Fruit fly (Drosophila melanogaster) whole organism, larva: ENCODE measurements around the gene CG10943.
A peak's percentile ranks its signal among the peaks of the same experiment; 100 is the strongest.

Experiments used
- noc ChIP-seq: fragments of 200-800 bp; sonication (Bioruptor generic); optimal IDR thresholded peaks from 3 replicates; lab custom pipeline; 2019; ENCODE audit warnings: missing biosample characterization, mild to moderate bottlenecking, missing genetic modification characterization, moderate library complexity

Gene CG10943

dm6 chr3L:12842532-12842931, 20.2 kb downstream of the CG10943 start:
- no peak for TF ChIP-seq noc

dm6 chr3L:12841459-12841858, 21.3 kb downstream of the CG10943 start:
- TF ChIP-seq noc, result no peak

dm6 chr3L:12839882-12840281, 22.8 kb downstream of the CG10943 start:
- TF ChIP-seq noc, result no peak

- TF ChIP-seq noc, result peak; percentile 50
Observed at dm6 chr3L:12837196-12837720, 25.5 kb downstream of the CG10943 start.

- TF ChIP-seq noc, result peak; percentile 58
Observed at dm6 chr3L:12835511-12836479, 26.9 kb downstream of the CG10943 start.

dm6 chr3L:12834526-12835213, 28.1 kb downstream of the CG10943 start:
- no peak for TF ChIP-seq noc

dm6 chr3L:12833864-12834525, 28.7 kb downstream of the CG10943 start:
- TF ChIP-seq noc, result no peak

dm6 chr3L:12833354-12833753, 29.4 kb downstream of the CG10943 start:
- no peak for TF ChIP-seq noc

dm6 chr3L:12832355-12832881, 30.3 kb downstream of the CG10943 start:
- TF ChIP-seq noc, result no peak

dm6 chr3L:12831290-12831952, 31.3 kb downstream of the CG10943 start:
- peak; percentile 86 for TF ChIP-seq noc

- no peak for TF ChIP-seq noc
Observed at dm6 chr3L:12830416-12830815, 32.3 kb downstream of the CG10943 start.

dm6 chr3L:12828532-12828931, 34.2 kb downstream of the CG10943 start:
- peak; percentile 29 for TF ChIP-seq noc

- TF ChIP-seq noc, result no peak
Observed at dm6 chr3L:12827705-12828104, 35.0 kb downstream of the CG10943 start.

dm6 chr3L:12815756-12816155, 47.0 kb downstream of the CG10943 start:
- no peak for TF ChIP-seq noc

- TF ChIP-seq noc, result no peak
Observed at dm6 chr3L:12814806-12815205, 47.9 kb downstream of the CG10943 start.

- TF ChIP-seq noc, result no peak
Observed at dm6 chr3L:12813907-12814306, 48.8 kb downstream of the CG10943 start, which contains the start of the genes Sf3a2 and CG42588. Gene Sf3a2, minus strand, starts transcription at chr3L:12814019. Gene CG42588, plus strand, starts transcription at chr3L:12814254.
